Fruit fly (Drosophila melanogaster): ENCODE results near the gene numb.
A peak's percentile ranks its signal among the peaks of the same experiment; 100 is the strongest.

Gene numb

dm6 chr2L:9396396-9396795, 40.9 kb upstream of the numb start:
- TF ChIP-seq dmrt93B (GFP tag; optimal IDR thresholded peaks at IDR 0.05) (no peak), Myc (optimal IDR thresholded peaks at IDR 0.05) (peak; percentile 56)

dm6 chr2L:9397888-9398287, 39.4 kb upstream of the numb start, which contains the start of gene CG4438:
Gene CG4438 (minus strand): TSS chr2L:9397988.
- TF ChIP-seq sv (GFP tag; optimal IDR thresholded peaks at IDR 0.05) (no peak), Jra (GFP tag; optimal IDR thresholded peaks at IDR 0.05) (no peak), Myc (optimal IDR thresholded peaks at IDR 0.05) (no peak), br (GFP tag; optimal IDR thresholded peaks at IDR 0.05) (no peak), Sp1 (GFP tag; optimal IDR thresholded peaks at IDR 0.05) (no peak), CG9705 (GFP tag; optimal IDR thresholded peaks at IDR 0.05) (no peak), HLH106 (tag; optimal IDR thresholded peaks at IDR 0.05) (no peak), usp (GFP tag; optimal IDR thresholded peaks at IDR 0.05) (no peak), tai (GFP tag; optimal IDR thresholded peaks at IDR 0.05) (no peak)

dm6 chr2L:9400153-9400552, 37.1 kb upstream of the numb start:
- TF ChIP-seq HLH106 (tag; optimal IDR thresholded peaks at IDR 0.05) (no peak), fru (GFP tag; optimal IDR thresholded peaks at IDR 0.05) (peak; percentile 4)

DNA sequence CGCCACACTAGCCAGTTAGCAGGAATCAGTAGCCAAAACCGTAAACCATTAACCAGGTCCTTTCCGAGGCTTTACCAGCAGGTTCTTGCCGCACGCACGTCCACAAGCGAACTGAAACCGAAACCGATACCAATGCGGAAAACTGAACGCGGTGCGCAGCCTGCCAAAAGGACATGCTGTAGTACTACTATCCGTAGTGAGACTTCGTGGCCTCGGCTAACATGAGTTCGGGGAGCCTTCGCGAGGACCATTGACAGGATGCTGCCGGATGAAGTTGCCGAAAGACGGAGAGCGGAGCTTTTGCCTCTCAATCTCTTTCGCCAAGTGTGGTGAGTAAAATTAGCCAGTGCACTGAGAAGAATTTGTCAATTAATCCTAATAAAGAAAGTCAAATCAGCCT, 22.2 kb upstream of the numb start, which contains the start of gene Shawl:
TSS of gene Shawl (minus strand) at position 104 of the 400 bp plus-strand sequence.
- TF ChIP-seq sage (GFP tag; optimal IDR thresholded peaks at IDR 0.05): no peak
- TF ChIP-seq Vsx2 (GFP tag; optimal IDR thresholded peaks at IDR 0.05; ENCODE audit: partially characterized antibody): no peak
- TF ChIP-seq Dfd (GFP tag; optimal IDR thresholded peaks at IDR 0.05): no peak
- TF ChIP-seq Abd-B (GFP tag; optimal IDR thresholded peaks at IDR 0.05): no peak
- no peak for TF ChIP-seq Hnf4 (GFP tag; optimal IDR thresholded peaks at IDR 0.05)
- TF ChIP-seq OdsH (GFP tag; optimal IDR thresholded peaks at IDR 0.05): no peak
- no peak for TF ChIP-seq woc (GFP tag; optimal IDR thresholded peaks at IDR 0.05)
- no peak for TF ChIP-seq usp (GFP tag; optimal IDR thresholded peaks at IDR 0.05)
- TF ChIP-seq ey (GFP tag; optimal IDR thresholded peaks at IDR 0.05): no peak
- no peak for TF ChIP-seq Dif (GFP tag; optimal IDR thresholded peaks at IDR 0.05; ENCODE audit: partially characterized antibody)
- no peak for TF ChIP-seq Jra (GFP tag; optimal IDR thresholded peaks at IDR 0.05)
- TF ChIP-seq tai (GFP tag; optimal IDR thresholded peaks at IDR 0.05): no peak
- no peak for TF ChIP-seq Hr83 (GFP tag; optimal IDR thresholded peaks at IDR 0.05; ENCODE audit: poor library complexity, severe bottlenecking)
- no peak for TF ChIP-seq Hr78 (GFP tag; optimal IDR thresholded peaks at IDR 0.05)

- TF ChIP-seq Dif (GFP tag; optimal IDR thresholded peaks at IDR 0.05; ENCODE audit: partially characterized antibody) (peak; percentile 45), Hnf4 (GFP tag; optimal IDR thresholded peaks at IDR 0.05) (no peak), dl (GFP tag; optimal IDR thresholded peaks at IDR 0.05; ENCODE audit: insufficient read depth in 1 of 2, partially characterized antibody in 2 of 2) (peak in 1 of 2 experiments; percentile 30), h (GFP tag; optimal IDR thresholded peaks at IDR 0.05) (no peak)
Measured at dm6 chr2L:9416244-9416758, 21.0 kb upstream of the numb start, which contains the start of gene Mco1. Gene Mco1 (plus strand): TSS chr2L:9416588.

- no peak for TF ChIP-seq dmrt93B (GFP tag; optimal IDR thresholded peaks at IDR 0.05)
- no peak for TF ChIP-seq Myc (optimal IDR thresholded peaks at IDR 0.05)
- no peak for TF ChIP-seq CG32264 (GFP tag; optimal IDR thresholded peaks at IDR 0.05)
- TF ChIP-seq Hr83 (GFP tag; optimal IDR thresholded peaks at IDR 0.05; ENCODE audit: poor library complexity, severe bottlenecking): no peak
- no peak for TF ChIP-seq ey (GFP tag; optimal IDR thresholded peaks at IDR 0.05)
- no peak for TF ChIP-seq psq (GFP tag; optimal IDR thresholded peaks at IDR 0.05)
- TF ChIP-seq Rel (GFP tag; optimal IDR thresholded peaks at IDR 0.05): no peak
- no peak for TF ChIP-seq Rel (tag; optimal IDR thresholded peaks at IDR 0.05)
- no peak for TF ChIP-seq rgr (GFP tag; optimal IDR thresholded peaks at IDR 0.05)
- no peak for TF ChIP-seq OdsH (GFP tag; optimal IDR thresholded peaks at IDR 0.05)
- TF ChIP-seq br (GFP tag; optimal IDR thresholded peaks at IDR 0.05): no peak
- TF ChIP-seq CrebA (GFP tag; optimal IDR thresholded peaks at IDR 0.05; ENCODE audit: borderline replicate concordance): no peak
- TF ChIP-seq dsf (GFP tag; optimal IDR thresholded peaks at IDR 0.05; ENCODE audit: borderline replicate concordance): no peak
- TF ChIP-seq tai (GFP tag; optimal IDR thresholded peaks at IDR 0.05): no peak
- no peak for TF ChIP-seq Jra (GFP tag; optimal IDR thresholded peaks at IDR 0.05)
- TF ChIP-seq Hnf4 (GFP tag; optimal IDR thresholded peaks at IDR 0.05): no peak
Measured at dm6 chr2L:9420660-9421059, 16.6 kb upstream of the numb start.
